Fruit fly (Drosophila melanogaster) whole organism, wandering third instar larva: ENCODE data around the gene Archease.

Experiments
- Abd-B ChIP-seq: fragments of >200 bp; optimal IDR thresholded peaks from 2 replicates; lab custom pipeline; 2017; ENCODE audit warnings: missing biosample characterization, missing genetic modification characterization
- CG32264 ChIP-seq: fragments of 200-800 bp; sonication (Bioruptor generic); optimal IDR thresholded peaks from 2 replicates; lab custom pipeline; 2016; ENCODE audit warnings: missing biosample characterization, missing genetic modification characterization
- CG9705 ChIP-seq: fragments of 200-800 bp; sonication (Bioruptor generic); optimal IDR thresholded peaks from 2 replicates; lab custom pipeline; 2018; ENCODE audit warnings: missing biosample characterization, mild to moderate bottlenecking, missing genetic modification characterization
- CrebA ChIP-seq: fragments of 200-800 bp; sonication (Bioruptor generic); optimal IDR thresholded peaks from 2 replicates; lab custom pipeline; 2016; ENCODE audit warnings: missing biosample characterization, mild to moderate bottlenecking, missing genetic modification characterization, borderline replicate concordance
- Dfd ChIP-seq: fragments of >200 bp; optimal IDR thresholded peaks from 2 replicates; lab custom pipeline; 2017; ENCODE audit warnings: missing biosample characterization, missing genetic modification characterization
- Dif ChIP-seq: fragments of 200-275, 200-300 bp; sonication (Bioruptor generic); optimal IDR thresholded peaks from 2 replicates; lab custom pipeline; 2018; ENCODE audit warnings: missing biosample characterization, missing genetic modification characterization; ENCODE audit not compliant: partially characterized antibody
- GATAd ChIP-seq: sonication (Bioruptor generic); optimal IDR thresholded peaks from 2 replicates; lab custom pipeline; 2016; ENCODE audit warnings: missing biosample characterization, missing genetic modification characterization
- HLH106 ChIP-seq: fragments of 200-800 bp; optimal IDR thresholded peaks from 3 replicates; lab custom pipeline; 2019; ENCODE audit warnings: missing biosample characterization, mild to moderate bottlenecking, missing genetic modification characterization, moderate library complexity
- Hnf4 ChIP-seq: fragments of 200-800 bp; sonication (Bioruptor generic); optimal IDR thresholded peaks from 2 replicates; lab custom pipeline; 2016; ENCODE audit warnings: missing biosample characterization, mild to moderate bottlenecking, missing genetic modification characterization
- Hr78 ChIP-seq: fragments of >200 bp; optimal IDR thresholded peaks from 2 replicates; lab custom pipeline; 2017; ENCODE audit warnings: missing biosample characterization, missing genetic modification characterization
- Hr83 ChIP-seq: fragments of 200-300 bp; sonication (Bioruptor generic); optimal IDR thresholded peaks from 2 replicates; lab custom pipeline; 2016; ENCODE audit warnings: missing biosample characterization, mild to moderate bottlenecking, missing genetic modification characterization, moderate library complexity; ENCODE audit not compliant: poor library complexity, severe bottlenecking
- Jra ChIP-seq: sonication (Bioruptor generic); optimal IDR thresholded peaks from 2 replicates; lab custom pipeline; 2016; ENCODE audit warnings: missing biosample characterization, missing genetic modification characterization
- Mio ChIP-seq: sonication (Bioruptor generic); optimal IDR thresholded peaks from 2 replicates; lab custom pipeline; 2016; ENCODE audit warnings: missing biosample characterization, missing genetic modification characterization
- Myc ChIP-seq: fragments of >200 bp; optimal IDR thresholded peaks from 2 replicates; lab custom pipeline; 2017
- N ChIP-seq: fragments of >200 bp; optimal IDR thresholded peaks from 2 replicates; lab custom pipeline; 2018; ENCODE audit warnings: missing biosample characterization, missing external identifiers, missing genetic modification characterization
- OdsH ChIP-seq: fragments of 200-800 bp; sonication (Bioruptor generic); optimal IDR thresholded peaks from 2 replicates; lab custom pipeline; 2016; ENCODE audit warnings: missing biosample characterization, mild to moderate bottlenecking, missing genetic modification characterization
- Rel ChIP-seq, 2 experiments: fragments of 200-800 bp; sonication (Bioruptor generic) in 1 of 2; optimal IDR thresholded peaks; 2 replicates in 1 of 2; 3 replicates in 1 of 2; lab custom pipeline; 2016 to 2019; ENCODE audit warnings: mild to moderate bottlenecking in 2 of 2, missing biosample characterization in 2 of 2, missing genetic modification characterization in 2 of 2, moderate library complexity in 1 of 2
- Sp1 ChIP-seq: fragments of 200-800 bp; sonication (Bioruptor generic); optimal IDR thresholded peaks from 3 replicates; lab custom pipeline; 2019; ENCODE audit warnings: missing biosample characterization, mild to moderate bottlenecking, missing genetic modification characterization, moderate library complexity
- Vsx2 ChIP-seq: fragments of 200-300, 225-300 bp; sonication (Bioruptor generic); optimal IDR thresholded peaks from 2 replicates; lab custom pipeline; 2018; ENCODE audit warnings: missing biosample characterization, missing genetic modification characterization; ENCODE audit not compliant: partially characterized antibody
- br ChIP-seq: fragments of 200-800 bp; sonication (Bioruptor generic); optimal IDR thresholded peaks from 2 replicates; lab custom pipeline; 2016; ENCODE audit warnings: missing biosample characterization, missing genetic modification characterization
- brk ChIP-seq: fragments of 200-800 bp; sonication (Bioruptor generic); optimal IDR thresholded peaks from 2 replicates; lab custom pipeline; 2016; ENCODE audit warnings: missing biosample characterization, mild to moderate bottlenecking, missing genetic modification characterization
- dl ChIP-seq, 2 experiments: fragments of 175-275, 200-275 bp in 1 of 2; fragments of 200-275 bp in 1 of 2; sonication (Bioruptor generic); optimal IDR thresholded peaks; lab custom pipeline; 2018; ENCODE audit warnings: mild to moderate bottlenecking in 2 of 2, missing biosample characterization in 2 of 2, missing genetic modification characterization in 2 of 2, moderate library complexity in 2 of 2; ENCODE audit not compliant: partially characterized antibody in 2 of 2, insufficient read depth in 1 of 2
- dmrt93B ChIP-seq: fragments of 200-800 bp; sonication (Bioruptor generic); optimal IDR thresholded peaks from 2 replicates; lab custom pipeline; 2018; ENCODE audit warnings: missing biosample characterization, mild to moderate bottlenecking, missing genetic modification characterization
- dsf ChIP-seq: sonication (Bioruptor generic); optimal IDR thresholded peaks from 2 replicates; lab custom pipeline; 2016; ENCODE audit warnings: missing biosample characterization, missing genetic modification characterization, borderline replicate concordance
- ey ChIP-seq: fragments of 200-800 bp; sonication (Bioruptor generic); optimal IDR thresholded peaks from 2 replicates; lab custom pipeline; 2016; ENCODE audit warnings: missing biosample characterization, missing genetic modification characterization
- foxo ChIP-seq, 2 experiments: fragments of 200-800 bp; sonication (Bioruptor generic); optimal IDR thresholded peaks; 2 replicates in 1 of 2; 3 replicates in 1 of 2; lab custom pipeline; 2016 to 2017; ENCODE audit warnings: missing biosample characterization in 2 of 2, missing genetic modification characterization in 2 of 2
- fru ChIP-seq: fragments of 200-800 bp; sonication (Bioruptor generic); optimal IDR thresholded peaks from 3 replicates; lab custom pipeline; 2016; ENCODE audit warnings: missing biosample characterization, mild to moderate bottlenecking, missing genetic modification characterization
- h ChIP-seq: fragments of 200-800 bp; sonication (Bioruptor generic); optimal IDR thresholded peaks from 3 replicates; lab custom pipeline; 2016; ENCODE audit warnings: missing biosample characterization, mild to moderate bottlenecking, missing genetic modification characterization
- jim ChIP-seq: fragments of 175-275, 200-325 bp; sonication (Bioruptor generic); optimal IDR thresholded peaks from 2 replicates; lab custom pipeline; 2016; ENCODE audit warnings: missing biosample characterization, mild to moderate bottlenecking, missing genetic modification characterization
- lola ChIP-seq: fragments of >200 bp; optimal IDR thresholded peaks from 2 replicates; lab custom pipeline; 2017; ENCODE audit warnings: missing biosample characterization, missing genetic modification characterization
- pan ChIP-seq: fragments of >200 bp; optimal IDR thresholded peaks from 2 replicates; lab custom pipeline; 2017
- psq ChIP-seq: fragments of 200-800 bp; sonication (Bioruptor generic); optimal IDR thresholded peaks from 3 replicates; lab custom pipeline; 2017; ENCODE audit warnings: missing biosample characterization, mild to moderate bottlenecking, missing genetic modification characterization, moderate library complexity
- rgr ChIP-seq: fragments of 200-800 bp; sonication (Bioruptor generic); optimal IDR thresholded peaks from 3 replicates; lab custom pipeline; 2016; ENCODE audit warnings: missing biosample characterization, mild to moderate bottlenecking, missing genetic modification characterization
- sage ChIP-seq: fragments of 200-800 bp; sonication (Bioruptor generic); optimal IDR thresholded peaks from 2 replicates; lab custom pipeline; 2016; ENCODE audit warnings: missing biosample characterization, mild to moderate bottlenecking, missing genetic modification characterization
- sv ChIP-seq: fragments of 200-800 bp; sonication (Bioruptor generic); optimal IDR thresholded peaks from 3 replicates; lab custom pipeline; 2016; ENCODE audit warnings: missing biosample characterization, missing genetic modification characterization
- tai ChIP-seq: sonication (Bioruptor generic); optimal IDR thresholded peaks from 2 replicates; lab custom pipeline; 2016; ENCODE audit warnings: missing biosample characterization, missing genetic modification characterization
- usp ChIP-seq: fragments of >200 bp; optimal IDR thresholded peaks from 2 replicates; lab custom pipeline; 2017; ENCODE audit warnings: missing biosample characterization, missing genetic modification characterization
- woc ChIP-seq: sonication (Bioruptor generic); optimal IDR thresholded peaks from 2 replicates; lab custom pipeline; 2016; ENCODE audit warnings: missing biosample characterization, mild to moderate bottlenecking, missing genetic modification characterization

Gene Archease

DNA sequence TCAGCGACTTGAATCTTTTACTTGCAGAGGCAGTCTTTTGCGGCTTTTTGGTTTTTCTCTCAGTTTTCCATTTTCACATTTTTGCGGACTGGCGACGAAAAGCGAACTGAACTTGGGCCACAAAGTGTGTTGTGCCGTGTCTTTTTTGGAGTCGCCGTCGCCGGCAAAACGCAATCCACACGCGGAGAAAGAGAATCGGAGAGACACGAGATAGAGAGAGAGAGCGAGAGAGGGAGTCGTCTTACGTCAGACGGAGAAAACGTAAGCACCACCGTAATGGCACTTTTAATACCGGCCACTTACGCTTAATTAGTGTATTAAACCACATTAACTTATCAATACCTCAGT is 30.2 kb downstream of the Archease start:
- TF ChIP-seq OdsH (GFP tag; lab: Kevin White, UChicago) (no peak), Dif (GFP tag; lab: Kevin White, UChicago) (peak; percentile 60), N (GFP tag; lab: Kevin White, UChicago) (no peak), dl (GFP tag; optimal IDR thresholded peaks at IDR 0.05; lab: Kevin White, UChicago; ENCODE audit: insufficient read depth in 1 of 2, partially characterized antibody in 2 of 2) (peak in 1 of 2 experiments; percentile 62), Myc (lab: Kevin White, UChicago) (no peak), CG32264 (GFP tag; lab: Kevin White, UChicago) (no peak)
- TF ChIP-seq, all 38 proteins: peak for 2

DNA sequence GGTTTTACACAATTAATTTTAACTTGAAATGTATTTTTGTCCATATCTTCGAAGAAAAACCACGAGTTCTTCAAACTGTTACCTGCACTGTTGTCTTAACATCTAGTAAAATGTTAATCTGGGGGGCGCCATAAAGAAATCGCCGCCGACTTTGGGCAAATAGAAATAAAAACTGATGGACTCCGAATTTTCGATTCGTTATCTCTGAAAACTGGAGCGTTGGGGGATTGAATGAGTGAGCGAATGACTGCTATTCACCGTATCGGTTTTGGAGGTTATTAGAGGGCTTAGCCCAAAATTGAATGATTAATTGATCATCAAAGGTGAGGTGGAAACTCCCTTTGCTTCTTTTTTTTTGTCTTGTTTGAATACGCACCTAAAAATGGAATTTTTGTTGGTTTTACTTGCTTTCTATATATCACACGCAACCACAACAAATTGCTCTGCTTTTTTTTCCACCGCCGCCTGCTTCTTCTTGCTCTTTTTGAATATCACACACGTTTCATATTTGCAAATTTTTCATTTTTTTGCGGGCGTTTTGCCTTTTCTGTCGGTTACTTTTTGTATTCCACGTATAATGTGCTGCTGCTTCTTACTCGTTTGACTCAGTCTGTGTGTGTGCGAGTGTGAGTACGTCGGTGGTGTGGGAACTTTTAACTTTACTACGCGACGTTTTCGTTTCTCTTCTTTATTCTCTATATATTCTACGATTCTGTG is 30.9 kb downstream of the Archease start:
- TF ChIP-seq Rel (GFP tag; optimal IDR thresholded peaks at IDR 0.05; lab: Kevin White, UChicago) (no peak), Rel (tag; optimal IDR thresholded peaks at IDR 0.05; lab: Kevin White, UChicago) (peak; percentile 36), h (no peak)

DNA sequence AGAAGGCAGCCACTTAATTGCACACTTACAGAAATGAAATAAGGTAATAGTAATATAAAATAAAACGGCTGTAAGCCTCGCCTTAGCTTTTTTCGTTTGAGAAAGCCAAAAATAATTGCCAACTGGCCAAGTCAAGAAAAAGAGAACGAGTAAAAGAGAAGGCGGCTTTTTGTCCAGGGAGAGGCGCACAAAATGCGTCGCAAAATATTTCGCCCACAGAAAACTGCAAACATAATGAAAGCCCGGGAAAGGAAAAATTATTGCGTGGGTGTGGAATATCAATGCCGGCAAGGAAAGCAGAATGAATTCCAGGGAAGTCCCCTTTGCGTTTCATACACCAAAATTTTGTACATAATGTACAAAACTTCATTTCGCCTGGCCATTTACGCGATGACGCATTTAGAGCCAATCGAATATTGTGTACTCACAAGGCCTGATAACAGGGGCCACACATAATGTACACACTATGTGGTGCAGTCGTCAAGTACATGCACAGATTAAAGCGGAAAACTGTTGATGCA is 31.7 kb downstream of the Archease start:
- TF ChIP-seq sage (GFP tag; lab: Kevin White, UChicago), result no peak
- TF ChIP-seq Rel (GFP tag; optimal IDR thresholded peaks at IDR 0.05; lab: Kevin White, UChicago), result no peak
- peak; percentile 97 for TF ChIP-seq Rel (tag; optimal IDR thresholded peaks at IDR 0.05; lab: Kevin White, UChicago)
- TF ChIP-seq, all 38 proteins: peak for 1

DNA sequence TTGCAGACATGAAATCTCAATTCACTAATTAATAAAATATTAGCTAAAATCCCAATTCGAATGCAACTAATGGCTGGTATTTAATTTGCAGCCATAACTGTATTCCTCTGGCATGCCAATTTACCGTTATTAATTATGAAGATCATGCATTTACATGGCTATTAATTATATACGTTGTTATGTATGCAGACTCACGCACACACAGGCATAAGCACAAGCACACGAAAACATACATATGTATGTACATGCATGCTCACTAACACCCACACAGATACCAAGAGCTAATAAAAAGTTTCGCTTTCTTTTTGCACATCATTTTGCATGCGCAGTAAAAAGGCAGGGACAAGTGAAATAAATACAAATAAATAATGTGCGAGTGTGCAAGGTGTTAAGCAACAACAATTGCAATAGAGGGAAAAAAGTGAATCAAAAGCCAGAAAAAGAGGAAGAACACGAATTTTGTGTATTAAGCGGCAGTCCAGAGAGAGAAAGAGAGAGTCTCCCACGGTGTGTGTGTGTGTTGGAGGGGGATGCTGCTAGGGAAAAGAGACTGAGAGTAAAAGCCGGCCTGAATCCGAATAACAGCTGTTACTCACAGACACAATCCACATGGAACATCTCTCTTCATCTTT is 32.4 kb downstream of the Archease start:
- TF ChIP-seq brk (GFP tag; lab: Kevin White, UChicago), result peak; percentile 25
- peak; percentile 41 for TF ChIP-seq psq (GFP tag; lab: Kevin White, UChicago)
- peak; percentile 56 for TF ChIP-seq Sp1 (GFP tag; lab: Kevin White, UChicago)
- no peak for TF ChIP-seq sage (GFP tag; lab: Kevin White, UChicago)
- TF ChIP-seq GATAd, result no peak
- no peak for TF ChIP-seq Mio
- no peak for TF ChIP-seq woc (GFP tag; lab: Kevin White, UChicago)
- TF ChIP-seq Myc (lab: Kevin White, UChicago), result no peak
- no peak for TF ChIP-seq N (GFP tag; lab: Kevin White, UChicago)
- no peak for TF ChIP-seq dsf (GFP tag; lab: Kevin White, UChicago)
- TF ChIP-seq CrebA, result peak; percentile 80
- TF ChIP-seq Dfd (GFP tag; lab: Kevin White, UChicago), result no peak
- no peak for TF ChIP-seq sv (GFP tag; lab: Kevin White, UChicago)
- no peak for TF ChIP-seq pan (lab: Kevin White, UChicago)
- TF ChIP-seq Vsx2 (GFP tag; lab: Kevin White, UChicago), result no peak
- peak; percentile 7 for TF ChIP-seq fru (GFP tag; lab: Kevin White, UChicago)
- TF ChIP-seq rgr (GFP tag; lab: Kevin White, UChicago), result no peak
- TF ChIP-seq lola, result no peak
- no peak for TF ChIP-seq dmrt93B (GFP tag; lab: Kevin White, UChicago)
- peak; percentile 20 for TF ChIP-seq Hnf4 (GFP tag; lab: Kevin White, UChicago)
- TF ChIP-seq br, result no peak
- TF ChIP-seq Rel (GFP tag; optimal IDR thresholded peaks at IDR 0.05; lab: Kevin White, UChicago), result no peak
- peak; percentile 93 for TF ChIP-seq Rel (tag; optimal IDR thresholded peaks at IDR 0.05; lab: Kevin White, UChicago)
- no peak for TF ChIP-seq tai (GFP tag; lab: Kevin White, UChicago)
- peak; percentile 43 for TF ChIP-seq Jra (GFP tag; lab: Kevin White, UChicago)
- peak; percentile 7 for TF ChIP-seq CG32264 (GFP tag; lab: Kevin White, UChicago)
- peak in 1 of 2 experiments; percentile 44 for TF ChIP-seq foxo (GFP tag; optimal IDR thresholded peaks at IDR 0.05; lab: Kevin White, UChicago)
- TF ChIP-seq dl (GFP tag; optimal IDR thresholded peaks at IDR 0.05; lab: Kevin White, UChicago; ENCODE audit: insufficient read depth in 1 of 2, partially characterized antibody in 2 of 2), result no peak
- TF ChIP-seq HLH106 (tag; lab: Kevin White, UChicago), result no peak
- TF ChIP-seq CG9705 (GFP tag; lab: Kevin White, UChicago), result no peak
- no peak for TF ChIP-seq jim
- no peak for TF ChIP-seq Abd-B (GFP tag; lab: Kevin White, UChicago)
- peak; percentile 0 for TF ChIP-seq Hr83
- TF ChIP-seq Dif (GFP tag; lab: Kevin White, UChicago), result peak; percentile 15
- no peak for TF ChIP-seq ey (GFP tag; lab: Kevin White, UChicago)
- no peak for TF ChIP-seq OdsH (GFP tag; lab: Kevin White, UChicago)
- no peak for TF ChIP-seq usp (GFP tag; lab: Kevin White, UChicago)
- TF ChIP-seq h, result peak; percentile 43
- no peak for TF ChIP-seq Hr78
- TF ChIP-seq, all 38 proteins: peak for 13
